Worm (Caenorhabditis elegans) whole organism, early embryonic: Measurements from ENCODE around the gene gcn-2.

ENCODE experiments used
- F13C5.2 ChIP-seq: sonication (generic microtip); optimal IDR thresholded peaks from 2 replicates; lab custom pipeline; 2017; ENCODE audit warnings: mild to moderate bottlenecking, missing genetic modification characterization, inconsistent platforms, missing compliant biosample characterization
- ama-1 ChIP-seq: fragments of 150-350 bp; optimal IDR thresholded peaks from 2 replicates; lab custom pipeline; 2014
- ceh-36 ChIP-seq: sonication (generic microtip); optimal IDR thresholded peaks from 2 replicates; lab custom pipeline; 2016; ENCODE audit warnings: missing genetic modification characterization, inconsistent platforms, missing compliant biosample characterization
- ets-7 ChIP-seq: sonication (generic microtip); optimal IDR thresholded peaks from 2 replicates; lab custom pipeline; 2016; ENCODE audit warnings: missing genotype, missing genetic modification characterization, missing compliant biosample characterization
- flt-1 ChIP-seq: fragments of 200-800 bp; sonication (Bioruptor generic); IDR thresholded peaks from 2 replicates; pipeline ENCODE4 v1.3.6; 2022; ENCODE audit warnings: missing genetic modification characterization, missing compliant biosample characterization
- hmbx-1 ChIP-seq: sonication (generic microtip); optimal IDR thresholded peaks from 2 replicates; lab custom pipeline; 2016; ENCODE audit warnings: mild to moderate bottlenecking, missing genetic modification characterization, missing compliant biosample characterization
- hmg-4 ChIP-seq: fragments of 200-800 bp; sonication (Bioruptor generic); optimal IDR thresholded peaks from 2 replicates; lab custom pipeline; 2018; ENCODE audit warnings: mild to moderate bottlenecking, missing genetic modification characterization, missing compliant biosample characterization
- pes-1 ChIP-seq: fragments of 200-800 bp; sonication (Bioruptor generic); IDR thresholded peaks from 2 replicates; pipeline ENCODE4 v1.3.6; 2022; ENCODE audit warnings: missing genetic modification reagents, missing genetic modification characterization, missing compliant biosample characterization
- scrt-1 ChIP-seq: fragments of 200-800 bp; sonication (Bioruptor generic); IDR thresholded peaks from 2 replicates; pipeline ENCODE4 v1.3.6; 2022; ENCODE audit warnings: missing genetic modification characterization, missing compliant biosample characterization
- sea-1 ChIP-seq: fragments of 200-800 bp; sonication (Bioruptor generic); conservative IDR thresholded peaks from 2 replicates; pipeline ENCODE4 v1.3.6; 2022; ENCODE audit warnings: missing genetic modification characterization, missing compliant biosample characterization
- tbx-11 ChIP-seq: fragments of 200-800 bp; sonication (Bioruptor generic); IDR thresholded peaks from 2 replicates; pipeline ENCODE4 v1.3.6; 2022; ENCODE audit warnings: missing genetic modification characterization, missing compliant biosample characterization

DNA sequence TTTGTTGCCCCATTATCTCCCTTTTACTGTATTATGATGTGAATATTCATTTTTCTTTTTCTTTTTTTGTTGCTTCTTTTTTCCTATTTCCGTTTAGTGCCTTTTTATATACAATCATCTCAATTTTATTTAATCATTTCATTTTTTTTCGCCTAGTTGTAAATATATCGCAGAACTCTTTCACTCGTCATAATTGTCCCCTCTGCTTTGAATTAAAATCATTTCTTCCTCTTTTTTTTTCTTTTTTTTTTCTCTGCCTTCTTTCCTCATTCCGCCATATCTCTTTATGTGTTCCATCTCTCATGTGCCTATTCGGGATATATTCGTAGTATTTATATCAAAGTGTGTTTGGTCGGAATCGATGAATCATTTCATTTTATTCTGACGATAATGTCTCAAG is 7.2 kb downstream of the gcn-2 start, which contains the start of gene Y81G3A.4:
- TF ChIP-seq ama-1 (lab: Kevin White, UChicago), result no peak
- TF ChIP-seq pes-1, result no peak
- no peak for TF ChIP-seq ceh-36 (tag; lab: Kevin White, UChicago)
- TF ChIP-seq tbx-11 (GFP tag; lab: Robert Waterston, UW), result no peak
- TF ChIP-seq scrt-1 (GFP tag; lab: Robert Waterston, UW), result no peak
- TF ChIP-seq flt-1 (GFP tag; lab: Robert Waterston, UW), result no peak
- no peak for TF ChIP-seq ets-7 (tag; lab: Kevin White, UChicago)
- no peak for TF ChIP-seq hmg-4 (GFP tag; lab: Kevin White, UChicago)
- TF ChIP-seq hmbx-1 (tag; lab: Kevin White, UChicago), result no peak
- TF ChIP-seq sea-1 (GFP tag; lab: Robert Waterston, UW), result no peak
- no peak for TF ChIP-seq F13C5.2 (tag; lab: Kevin White, UChicago)
